Fruit fly (Drosophila melanogaster) whole organism, wandering third instar larva: ENCODE measurements around the gene Or10a.
A peak's percentile ranks its signal among the peaks of the same experiment; 100 is the strongest.

Experiments
- Abd-B ChIP-seq: fragments of >200 bp; optimal IDR thresholded peaks from 2 replicates; lab custom pipeline; 2017; ENCODE audit warnings: missing biosample characterization, missing genetic modification characterization
- CG32264 ChIP-seq: fragments of 200-800 bp; sonication (Bioruptor generic); optimal IDR thresholded peaks from 2 replicates; lab custom pipeline; 2016; ENCODE audit warnings: missing biosample characterization, missing genetic modification characterization
- CG9705 ChIP-seq: fragments of 200-800 bp; sonication (Bioruptor generic); optimal IDR thresholded peaks from 2 replicates; lab custom pipeline; 2018; ENCODE audit warnings: missing biosample characterization, mild to moderate bottlenecking, missing genetic modification characterization
- CrebA ChIP-seq: fragments of 200-800 bp; sonication (Bioruptor generic); optimal IDR thresholded peaks from 2 replicates; lab custom pipeline; 2016; ENCODE audit warnings: missing biosample characterization, mild to moderate bottlenecking, missing genetic modification characterization, borderline replicate concordance
- Dfd ChIP-seq: fragments of >200 bp; optimal IDR thresholded peaks from 2 replicates; lab custom pipeline; 2017; ENCODE audit warnings: missing biosample characterization, missing genetic modification characterization
- Dif ChIP-seq: fragments of 200-275, 200-300 bp; sonication (Bioruptor generic); optimal IDR thresholded peaks from 2 replicates; lab custom pipeline; 2018; ENCODE audit warnings: missing biosample characterization, missing genetic modification characterization; ENCODE audit not compliant: partially characterized antibody
- GATAd ChIP-seq: sonication (Bioruptor generic); optimal IDR thresholded peaks from 2 replicates; lab custom pipeline; 2016; ENCODE audit warnings: missing biosample characterization, missing genetic modification characterization
- HLH106 ChIP-seq: fragments of 200-800 bp; optimal IDR thresholded peaks from 3 replicates; lab custom pipeline; 2019; ENCODE audit warnings: missing biosample characterization, mild to moderate bottlenecking, missing genetic modification characterization, moderate library complexity
- Hr83 ChIP-seq: fragments of 200-300 bp; sonication (Bioruptor generic); optimal IDR thresholded peaks from 2 replicates; lab custom pipeline; 2016; ENCODE audit warnings: missing biosample characterization, mild to moderate bottlenecking, missing genetic modification characterization, moderate library complexity; ENCODE audit not compliant: poor library complexity, severe bottlenecking
- Jra ChIP-seq: sonication (Bioruptor generic); optimal IDR thresholded peaks from 2 replicates; lab custom pipeline; 2016; ENCODE audit warnings: missing biosample characterization, missing genetic modification characterization
- Mio ChIP-seq: sonication (Bioruptor generic); optimal IDR thresholded peaks from 2 replicates; lab custom pipeline; 2016; ENCODE audit warnings: missing biosample characterization, missing genetic modification characterization
- Myc ChIP-seq: fragments of >200 bp; optimal IDR thresholded peaks from 2 replicates; lab custom pipeline; 2017
- Rel ChIP-seq, 2 experiments: fragments of 200-800 bp; sonication (Bioruptor generic) in 1 of 2; optimal IDR thresholded peaks; 2 replicates in 1 of 2; 3 replicates in 1 of 2; lab custom pipeline; 2016 to 2019; ENCODE audit warnings: mild to moderate bottlenecking in 2 of 2, missing biosample characterization in 2 of 2, missing genetic modification characterization in 2 of 2, moderate library complexity in 1 of 2
- Sp1 ChIP-seq: fragments of 200-800 bp; sonication (Bioruptor generic); optimal IDR thresholded peaks from 3 replicates; lab custom pipeline; 2019; ENCODE audit warnings: missing biosample characterization, mild to moderate bottlenecking, missing genetic modification characterization, moderate library complexity
- Vsx2 ChIP-seq: fragments of 200-300, 225-300 bp; sonication (Bioruptor generic); optimal IDR thresholded peaks from 2 replicates; lab custom pipeline; 2018; ENCODE audit warnings: missing biosample characterization, missing genetic modification characterization; ENCODE audit not compliant: partially characterized antibody
- br ChIP-seq: fragments of 200-800 bp; sonication (Bioruptor generic); optimal IDR thresholded peaks from 2 replicates; lab custom pipeline; 2016; ENCODE audit warnings: missing biosample characterization, missing genetic modification characterization
- brk ChIP-seq: fragments of 200-800 bp; sonication (Bioruptor generic); optimal IDR thresholded peaks from 2 replicates; lab custom pipeline; 2016; ENCODE audit warnings: missing biosample characterization, mild to moderate bottlenecking, missing genetic modification characterization
- dl ChIP-seq, 2 experiments: fragments of 175-275, 200-275 bp in 1 of 2; fragments of 200-275 bp in 1 of 2; sonication (Bioruptor generic); optimal IDR thresholded peaks; lab custom pipeline; 2018; ENCODE audit warnings: mild to moderate bottlenecking in 2 of 2, missing biosample characterization in 2 of 2, missing genetic modification characterization in 2 of 2, moderate library complexity in 2 of 2; ENCODE audit not compliant: partially characterized antibody in 2 of 2, insufficient read depth in 1 of 2
- ey ChIP-seq: fragments of 200-800 bp; sonication (Bioruptor generic); optimal IDR thresholded peaks from 2 replicates; lab custom pipeline; 2016; ENCODE audit warnings: missing biosample characterization, missing genetic modification characterization
- foxo ChIP-seq, 2 experiments: fragments of 200-800 bp; sonication (Bioruptor generic); optimal IDR thresholded peaks; 2 replicates in 1 of 2; 3 replicates in 1 of 2; lab custom pipeline; 2016 to 2017; ENCODE audit warnings: missing biosample characterization in 2 of 2, missing genetic modification characterization in 2 of 2
- fru ChIP-seq: fragments of 200-800 bp; sonication (Bioruptor generic); optimal IDR thresholded peaks from 3 replicates; lab custom pipeline; 2016; ENCODE audit warnings: missing biosample characterization, mild to moderate bottlenecking, missing genetic modification characterization
- h ChIP-seq: fragments of 200-800 bp; sonication (Bioruptor generic); optimal IDR thresholded peaks from 3 replicates; lab custom pipeline; 2016; ENCODE audit warnings: missing biosample characterization, mild to moderate bottlenecking, missing genetic modification characterization
- jim ChIP-seq: fragments of 175-275, 200-325 bp; sonication (Bioruptor generic); optimal IDR thresholded peaks from 2 replicates; lab custom pipeline; 2016; ENCODE audit warnings: missing biosample characterization, mild to moderate bottlenecking, missing genetic modification characterization
- pan ChIP-seq: fragments of >200 bp; optimal IDR thresholded peaks from 2 replicates; lab custom pipeline; 2017
- sage ChIP-seq: fragments of 200-800 bp; sonication (Bioruptor generic); optimal IDR thresholded peaks from 2 replicates; lab custom pipeline; 2016; ENCODE audit warnings: missing biosample characterization, mild to moderate bottlenecking, missing genetic modification characterization
- sv ChIP-seq: fragments of 200-800 bp; sonication (Bioruptor generic); optimal IDR thresholded peaks from 3 replicates; lab custom pipeline; 2016; ENCODE audit warnings: missing biosample characterization, missing genetic modification characterization
- tai ChIP-seq: sonication (Bioruptor generic); optimal IDR thresholded peaks from 2 replicates; lab custom pipeline; 2016; ENCODE audit warnings: missing biosample characterization, missing genetic modification characterization
- usp ChIP-seq: fragments of >200 bp; optimal IDR thresholded peaks from 2 replicates; lab custom pipeline; 2017; ENCODE audit warnings: missing biosample characterization, missing genetic modification characterization
- woc ChIP-seq: sonication (Bioruptor generic); optimal IDR thresholded peaks from 2 replicates; lab custom pipeline; 2016; ENCODE audit warnings: missing biosample characterization, mild to moderate bottlenecking, missing genetic modification characterization

Or10a gene

DNA sequence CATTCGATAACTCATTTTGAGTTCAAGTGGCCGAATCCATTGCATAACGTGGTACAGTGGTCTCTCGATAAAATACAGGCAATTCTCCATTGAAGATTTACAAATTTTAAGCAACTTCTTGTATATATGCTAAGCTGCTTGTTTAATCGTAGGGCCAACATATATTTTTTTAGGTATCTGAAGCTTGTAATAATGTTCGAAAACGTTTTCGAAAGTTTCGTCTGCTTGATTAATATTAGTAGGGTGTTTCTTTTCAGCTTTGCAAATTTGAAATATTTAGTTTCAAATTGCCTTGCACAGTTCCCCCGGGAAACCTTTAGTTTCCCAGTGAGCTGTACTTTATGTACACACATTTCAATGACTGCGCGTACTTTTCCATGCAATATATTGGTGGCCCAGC, 37.5 kb downstream of the Or10a start:
- no peak for TF ChIP-seq Hr83 (GFP tag; lab: Kevin White, UChicago)
- no peak for TF ChIP-seq Mio (GFP tag; lab: Kevin White, UChicago)
- no peak for TF ChIP-seq foxo (GFP tag; optimal IDR thresholded peaks at IDR 0.05; lab: Kevin White, UChicago)

DNA sequence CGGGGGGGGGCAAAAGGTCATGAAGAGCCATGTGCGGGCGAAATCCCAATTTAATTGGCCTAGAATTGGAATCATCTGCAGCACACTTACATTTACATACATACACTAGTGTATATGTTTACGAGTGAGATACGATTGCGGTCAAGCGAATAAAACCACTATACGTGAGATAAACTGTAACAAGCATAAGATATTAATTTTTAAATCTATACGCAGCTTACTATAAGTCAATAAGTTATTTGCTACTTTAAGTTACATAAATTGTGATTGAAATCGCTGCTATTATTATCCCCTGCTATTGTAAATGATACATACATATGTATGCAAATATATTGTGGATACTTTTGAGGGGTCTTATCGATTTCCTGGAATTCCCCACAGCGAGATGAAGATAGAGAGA, 38.1 kb downstream of the Or10a start:
- no peak for TF ChIP-seq GATAd (GFP tag; lab: Kevin White, UChicago)
- TF ChIP-seq foxo (GFP tag; optimal IDR thresholded peaks at IDR 0.05; lab: Kevin White, UChicago) = peak in 1 of 2 experiments; percentile 16
- TF ChIP-seq HLH106 (tag; lab: Kevin White, UChicago) = peak; percentile 26
- TF ChIP-seq Sp1 (GFP tag; lab: Kevin White, UChicago) = peak; percentile 17
- peak; percentile 3 for TF ChIP-seq fru (GFP tag; lab: Kevin White, UChicago)

DNA sequence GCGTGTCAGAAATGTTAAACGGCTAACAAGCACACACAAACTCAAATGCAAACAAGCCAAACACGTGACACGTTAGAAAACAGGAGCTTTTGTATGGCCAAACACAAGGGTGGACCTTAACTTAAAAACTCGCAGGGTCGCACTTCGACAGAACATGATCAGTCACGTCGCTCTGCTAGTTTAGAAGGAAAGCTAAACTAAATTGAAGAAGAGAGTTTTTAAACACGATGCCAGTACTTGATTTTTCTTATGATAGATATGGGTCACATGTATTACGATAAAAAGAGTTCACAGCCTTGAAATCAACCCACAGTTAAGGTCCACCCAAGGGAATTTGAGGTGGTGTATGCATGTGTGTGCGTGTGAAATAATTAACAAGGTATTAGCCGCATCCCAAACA, 38.8 kb downstream of the Or10a start:
- TF ChIP-seq Jra (GFP tag; lab: Kevin White, UChicago) = no peak
- TF ChIP-seq sage (GFP tag; lab: Kevin White, UChicago) = no peak
- no peak for TF ChIP-seq Hr83 (GFP tag; lab: Kevin White, UChicago)
- no peak for TF ChIP-seq CrebA (GFP tag; lab: Kevin White, UChicago)
- TF ChIP-seq Myc = no peak
- TF ChIP-seq brk (GFP tag; lab: Kevin White, UChicago) = no peak
- no peak for TF ChIP-seq sv
- no peak for TF ChIP-seq br (GFP tag; lab: Kevin White, UChicago)
- TF ChIP-seq, all 38 proteins: peak for 0

DNA sequence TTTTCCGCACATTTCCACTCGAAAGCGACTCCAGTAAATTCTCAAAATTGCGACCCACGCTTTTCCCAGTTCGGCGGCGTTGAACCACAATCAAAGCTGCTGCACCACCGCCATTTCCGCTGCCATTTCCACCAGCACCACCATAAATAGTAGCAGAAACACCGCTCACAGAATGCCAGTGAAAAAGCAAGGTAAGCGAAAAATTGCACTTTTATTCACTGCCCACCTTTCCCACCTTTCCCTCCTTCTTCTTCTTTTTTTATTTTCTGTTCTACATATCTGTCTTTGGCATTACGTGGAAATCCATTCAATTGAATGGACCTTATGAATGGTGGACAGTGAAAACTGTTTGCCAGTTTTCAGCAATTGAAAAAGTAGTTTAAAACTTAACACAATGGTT, 42.9 kb downstream of the Or10a start:
- TF ChIP-seq Abd-B (GFP tag; lab: Kevin White, UChicago) = no peak
- TF ChIP-seq Rel (GFP tag; optimal IDR thresholded peaks at IDR 0.05; lab: Kevin White, UChicago) = no peak
- no peak for TF ChIP-seq Rel (tag; optimal IDR thresholded peaks at IDR 0.05; lab: Kevin White, UChicago)
- TF ChIP-seq jim (GFP tag; lab: Kevin White, UChicago) = no peak
- no peak for TF ChIP-seq CG32264
- no peak for TF ChIP-seq Dfd (GFP tag; lab: Kevin White, UChicago)
- TF ChIP-seq woc = no peak
- TF ChIP-seq brk (GFP tag; lab: Kevin White, UChicago) = no peak
- TF ChIP-seq Sp1 (GFP tag; lab: Kevin White, UChicago) = no peak
- TF ChIP-seq tai (GFP tag; lab: Kevin White, UChicago) = no peak

DNA sequence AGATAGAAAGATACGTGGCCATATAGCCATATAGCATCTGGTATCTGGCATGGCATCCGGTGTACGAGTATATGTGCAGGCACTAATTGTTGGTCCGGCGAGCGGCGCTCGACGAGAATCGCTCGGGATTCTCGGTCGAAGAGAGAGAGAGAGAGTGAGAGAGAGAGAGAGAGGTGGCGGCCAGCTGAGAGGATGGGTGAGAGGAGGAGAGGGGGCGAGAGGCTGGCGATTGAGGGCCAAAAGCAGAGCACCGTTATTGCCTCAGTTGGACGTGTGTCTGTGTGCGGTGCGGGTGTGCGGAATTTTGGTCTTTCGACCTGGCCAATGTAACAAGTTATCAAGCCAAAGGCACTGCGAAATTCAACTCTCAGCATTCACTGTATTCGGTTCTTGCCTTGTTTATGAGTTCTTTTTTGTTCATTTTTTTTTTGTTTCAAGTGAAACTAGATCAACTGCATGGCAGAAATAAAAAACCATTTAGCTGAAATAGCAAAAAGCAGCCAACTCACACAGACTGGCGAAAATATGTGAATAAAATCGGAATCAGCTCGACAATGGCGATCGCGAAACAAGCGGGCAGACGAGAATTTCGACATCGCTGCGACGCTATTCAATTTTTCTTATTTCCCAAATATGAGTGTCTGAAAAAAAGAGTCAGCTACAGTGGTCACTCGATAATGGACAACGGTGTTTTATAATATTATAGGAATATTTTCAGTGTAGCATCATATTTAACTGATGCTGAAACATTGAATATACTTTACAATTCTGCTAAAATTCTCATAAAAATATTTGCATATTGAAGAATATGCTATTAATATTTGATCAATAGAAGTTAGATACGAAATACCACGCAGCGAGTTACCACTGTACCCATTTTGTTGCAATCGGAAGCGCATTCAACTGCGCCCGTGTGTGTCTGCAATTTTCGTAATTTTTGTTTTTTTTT, 44.2 kb downstream of the Or10a start:
- peak; percentile 24 for TF ChIP-seq HLH106 (tag; lab: Kevin White, UChicago)
- TF ChIP-seq Mio (GFP tag; lab: Kevin White, UChicago) = no peak

DNA sequence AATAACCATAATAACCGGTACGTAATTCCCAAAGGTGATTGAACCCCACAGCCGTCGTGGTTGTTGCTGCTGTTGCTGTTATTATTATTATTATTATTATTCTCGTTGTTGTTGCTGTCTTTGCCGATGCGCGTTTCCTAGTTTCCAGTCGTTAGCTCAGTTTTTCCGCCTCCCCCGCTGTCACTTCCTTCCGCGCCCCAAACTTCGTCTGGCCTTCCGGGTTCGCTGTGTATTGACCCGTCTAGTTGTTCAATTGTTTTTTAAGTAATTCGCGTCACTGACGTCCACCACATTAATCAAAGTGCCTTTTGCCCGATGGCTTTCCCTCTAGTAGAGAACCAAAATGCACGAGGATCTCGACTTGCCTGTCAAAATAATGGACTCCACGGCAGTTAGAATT, 45.6 kb downstream of the Or10a start:
- TF ChIP-seq sage (GFP tag; lab: Kevin White, UChicago) (no peak), Dfd (GFP tag; lab: Kevin White, UChicago) (no peak), dl (GFP tag; optimal IDR thresholded peaks at IDR 0.05; lab: Kevin White, UChicago; ENCODE audit: insufficient read depth in 1 of 2, partially characterized antibody in 2 of 2) (no peak), pan (lab: Kevin White, UChicago) (no peak), h (GFP tag; lab: Kevin White, UChicago) (no peak)

DNA sequence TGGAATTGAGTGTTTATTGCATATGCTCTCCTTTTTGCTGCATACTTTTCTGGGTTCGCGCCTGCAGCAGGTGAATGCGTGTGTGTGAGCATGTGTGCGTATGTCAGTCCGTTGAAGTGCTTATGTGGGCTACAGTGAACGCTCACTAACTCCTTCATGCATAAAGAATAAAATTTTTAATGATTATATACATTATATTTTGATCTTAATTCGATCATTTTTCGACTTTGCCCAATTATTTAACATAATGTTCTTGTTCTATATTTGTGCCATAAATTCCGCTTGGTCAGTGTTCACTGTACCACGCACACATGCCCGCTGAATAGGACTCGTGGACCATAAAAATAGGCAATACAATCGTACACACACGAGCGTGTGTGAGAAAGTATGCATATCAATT, 46.4 kb downstream of the Or10a start:
- TF ChIP-seq tai (GFP tag; lab: Kevin White, UChicago) (no peak), ey (GFP tag; lab: Kevin White, UChicago) (no peak), foxo (GFP tag; optimal IDR thresholded peaks at IDR 0.05; lab: Kevin White, UChicago) (peak in 1 of 2 experiments; percentile 40), sage (GFP tag; lab: Kevin White, UChicago) (no peak), CG9705 (GFP tag; lab: Kevin White, UChicago) (no peak), Dif (GFP tag; lab: Kevin White, UChicago) (no peak), brk (GFP tag; lab: Kevin White, UChicago) (no peak), fru (GFP tag; lab: Kevin White, UChicago) (peak; percentile 26), usp (GFP tag; lab: Kevin White, UChicago) (no peak), Vsx2 (GFP tag; lab: Kevin White, UChicago) (no peak), sv (no peak), br (GFP tag; lab: Kevin White, UChicago) (no peak), Hr83 (GFP tag; lab: Kevin White, UChicago) (no peak), HLH106 (tag; lab: Kevin White, UChicago) (peak; percentile 36)
